Worm (Caenorhabditis elegans) whole organism, L1 larva: ENCODE data around the gene ctsa-2.

Experiments used
- C04F5.9 ChIP-seq: sonication (generic microtip); optimal IDR thresholded peaks from 2 replicates; lab custom pipeline; 2016; ENCODE audit warnings: missing genetic modification characterization, missing compliant biosample characterization
- aha-1 ChIP-seq: fragments of 150-350 bp; optimal IDR thresholded peaks from 2 replicates; lab custom pipeline; 2014; ENCODE audit warnings: missing biosample characterization, missing genetic modification characterization
- aly-2 ChIP-seq: fragments of 150-350 bp; optimal IDR thresholded peaks from 2 replicates; lab custom pipeline; 2014; ENCODE audit warnings: missing biosample characterization, missing genetic modification characterization
- ama-1 ChIP-seq: fragments of 150-350 bp; optimal IDR thresholded peaks from 2 replicates; lab custom pipeline; 2014
- ceh-8 ChIP-seq: fragments of 200-800 bp; sonication (Bioruptor generic); optimal IDR thresholded peaks from 2 replicates; lab custom pipeline; 2018; ENCODE audit warnings: mild to moderate bottlenecking, missing genetic modification characterization, moderate library complexity, missing compliant biosample characterization
- ceh-88 ChIP-seq: fragments of 200-800 bp; sonication (Bioruptor generic); IDR thresholded peaks from 2 replicates; pipeline ENCODE4 v1.3.6; 2022; ENCODE audit warnings: missing genetic modification characterization, missing compliant biosample characterization
- ceh-90 ChIP-seq: sonication (generic microtip); optimal IDR thresholded peaks from 2 replicates; lab custom pipeline; 2016; ENCODE audit warnings: missing genetic modification characterization, missing compliant biosample characterization
- dpl-1 ChIP-seq, 3 experiments: fragments of 150-350 bp in 2 of 3; sonication (generic microtip) in 1 of 3; optimal IDR thresholded peaks; 2 replicates each; lab custom pipeline; 2014 to 2017; ENCODE audit warnings: missing biosample characterization in 3 of 3, missing genetic modification characterization in 3 of 3, missing genetic modification reagents in 3 of 3
- dsc-1 ChIP-seq: sonication (generic microtip); optimal IDR thresholded peaks from 2 replicates; lab custom pipeline; 2016; ENCODE audit warnings: mild to moderate bottlenecking, missing genetic modification characterization, missing compliant biosample characterization
- efl-3 ChIP-seq: fragments of 200-800 bp; sonication (Bioruptor generic); optimal IDR thresholded peaks from 2 replicates; lab custom pipeline; 2018; ENCODE audit warnings: mild to moderate bottlenecking, missing genetic modification characterization, missing compliant biosample characterization
- elt-2 ChIP-seq: sonication (generic microtip); optimal IDR thresholded peaks from 2 replicates; lab custom pipeline; 2016; ENCODE audit warnings: missing genetic modification characterization, mild to moderate bottlenecking, inconsistent platforms, missing compliant biosample characterization, missing genetic modification reagents
- ets-5 ChIP-seq: fragments of 200-800 bp; sonication (Bioruptor generic); IDR thresholded peaks from 2 replicates; pipeline ENCODE4 v1.3.6; 2022; ENCODE audit warnings: missing genetic modification characterization, missing compliant biosample characterization
- fkh-10 ChIP-seq: sonication (generic microtip); optimal IDR thresholded peaks from 2 replicates; lab custom pipeline; 2017; ENCODE audit warnings: missing biosample characterization, missing genetic modification reagents, missing genetic modification characterization
- fkh-4 ChIP-seq: sonication (generic microtip); optimal IDR thresholded peaks from 2 replicates; lab custom pipeline; 2016; ENCODE audit warnings: missing compliant biosample characterization, missing genetic modification characterization, borderline replicate concordance
- grh-1 ChIP-seq: fragments of 200-800 bp; sonication (Bioruptor generic); IDR thresholded peaks from 2 replicates; pipeline ENCODE4 v1.3.6; 2022; ENCODE audit warnings: missing genetic modification reagents, missing genetic modification characterization, missing compliant biosample characterization
- hlh-17 ChIP-seq: fragments of 200-800 bp; sonication (Bioruptor generic); optimal IDR thresholded peaks from 2 replicates; lab custom pipeline; 2018; ENCODE audit warnings: missing genetic modification characterization, mild to moderate bottlenecking, missing compliant biosample characterization, moderate library complexity, borderline replicate concordance
- hlh-4 ChIP-seq: sonication (generic microtip); optimal IDR thresholded peaks from 2 replicates; lab custom pipeline; 2016; ENCODE audit warnings: mild to moderate bottlenecking, missing genetic modification characterization, missing compliant biosample characterization
- hpl-2 ChIP-seq: fragments of 150-350 bp; optimal IDR thresholded peaks from 2 replicates; lab custom pipeline; 2014; ENCODE audit warnings: missing biosample characterization, missing genetic modification reagents, missing genetic modification characterization
- irx-1 ChIP-seq: sonication (generic microtip); optimal IDR thresholded peaks from 2 replicates; lab custom pipeline; 2016; ENCODE audit warnings: missing genetic modification characterization, missing compliant biosample characterization
- isw-1 ChIP-seq: fragments of 200-800 bp; sonication (Bioruptor generic); IDR thresholded peaks from 2 replicates; pipeline ENCODE4 v1.3.6; 2022; ENCODE audit warnings: missing genetic modification characterization, missing compliant biosample characterization
- jun-1 ChIP-seq: fragments of 150-350 bp; optimal IDR thresholded peaks from 2 replicates; lab custom pipeline; 2014; ENCODE audit warnings: missing biosample characterization, missing genetic modification reagents, missing genetic modification characterization
- lin-14 ChIP-seq: fragments of 200-800 bp; sonication (Bioruptor generic); optimal IDR thresholded peaks from 2 replicates; lab custom pipeline; 2018; ENCODE audit warnings: mild to moderate bottlenecking, missing genetic modification characterization, moderate library complexity, missing compliant biosample characterization
- lin-15B ChIP-seq: fragments of 150-350 bp; sonication (generic microtip); optimal IDR thresholded peaks from 3 replicates; lab custom pipeline; 2014; ENCODE audit warnings: missing biosample characterization, missing genetic modification characterization
- lin-39 ChIP-seq: fragments of 150-350 bp; optimal IDR thresholded peaks from 2 replicates; lab custom pipeline; 2014; ENCODE audit warnings: missing biosample characterization, missing genetic modification reagents, missing genetic modification characterization
- lir-3 ChIP-seq: sonication (generic microtip); optimal IDR thresholded peaks from 2 replicates; lab custom pipeline; 2016; ENCODE audit warnings: mild to moderate bottlenecking, missing genetic modification characterization, moderate library complexity, missing compliant biosample characterization; ENCODE audit not compliant: poor library complexity
- lsy-2 ChIP-seq, 2 experiments: fragments of 150-350 bp; optimal IDR thresholded peaks; 2 replicates each; lab custom pipeline; 2014; ENCODE audit warnings: missing biosample characterization in 2 of 2, missing genetic modification characterization in 2 of 2
- mef-2 ChIP-seq: fragments of 150-350 bp; optimal IDR thresholded peaks from 2 replicates; lab custom pipeline; 2014; ENCODE audit warnings: missing biosample characterization, missing genetic modification characterization
- mep-1 ChIP-seq: fragments of 150-350 bp; optimal IDR thresholded peaks from 2 replicates; lab custom pipeline; 2014; ENCODE audit warnings: missing biosample characterization, missing genetic modification characterization
- nhr-11 ChIP-seq: fragments of 150-350 bp; optimal IDR thresholded peaks from 2 replicates; lab custom pipeline; 2014; ENCODE audit warnings: missing biosample characterization, missing genetic modification characterization
- nhr-12 ChIP-seq: sonication (generic microtip); optimal IDR thresholded peaks from 2 replicates; lab custom pipeline; 2017; ENCODE audit warnings: missing biosample characterization, missing genetic modification characterization
- nhr-20 ChIP-seq: sonication (generic microtip); optimal IDR thresholded peaks from 2 replicates; lab custom pipeline; 2016; ENCODE audit warnings: mild to moderate bottlenecking, missing genetic modification characterization, missing compliant biosample characterization
- nhr-237 ChIP-seq: fragments of 150-350 bp; optimal IDR thresholded peaks from 2 replicates; lab custom pipeline; 2014; ENCODE audit warnings: missing biosample characterization, missing genetic modification characterization
- nhr-28 ChIP-seq: fragments of 150-350 bp; optimal IDR thresholded peaks from 2 replicates; lab custom pipeline; 2014; ENCODE audit warnings: missing biosample characterization, missing genetic modification characterization
- nhr-76 ChIP-seq: sonication (generic microtip); optimal IDR thresholded peaks from 2 replicates; lab custom pipeline; 2017; ENCODE audit warnings: missing biosample characterization, missing genetic modification characterization
- nhr-77 ChIP-seq: fragments of 150-350 bp; optimal IDR thresholded peaks from 2 replicates; lab custom pipeline; 2014; ENCODE audit warnings: missing biosample characterization, missing genetic modification characterization
- nhr-90 ChIP-seq: sonication (generic microtip); optimal IDR thresholded peaks from 2 replicates; lab custom pipeline; 2016; ENCODE audit warnings: mild to moderate bottlenecking, missing genetic modification characterization, missing compliant biosample characterization; ENCODE audit not compliant: poor library complexity
- pag-3 ChIP-seq: sonication (generic microtip); optimal IDR thresholded peaks from 2 replicates; lab custom pipeline; 2017; ENCODE audit warnings: missing genetic modification characterization, mild to moderate bottlenecking, missing compliant biosample characterization, antibody characterized with exemption, borderline replicate concordance; ENCODE audit not compliant: insufficient read depth
- pax-3 ChIP-seq: fragments of 200-800 bp; sonication (Bioruptor generic); optimal IDR thresholded peaks from 2 replicates; lab custom pipeline; 2018; ENCODE audit warnings: mild to moderate bottlenecking, missing genetic modification characterization, moderate library complexity, missing compliant biosample characterization
- skn-1 ChIP-seq: fragments of 150-350 bp; optimal IDR thresholded peaks from 2 replicates; lab custom pipeline; 2014; ENCODE audit warnings: missing biosample characterization, missing genetic modification characterization
- sox-4 ChIP-seq: sonication (generic microtip); optimal IDR thresholded peaks from 2 replicates; lab custom pipeline; 2016; ENCODE audit warnings: missing genetic modification characterization, missing compliant biosample characterization
- tbx-2 ChIP-seq: sonication (generic microtip); optimal IDR thresholded peaks from 2 replicates; lab custom pipeline; 2016; ENCODE audit warnings: missing genetic modification characterization, missing compliant biosample characterization
- unc-30 ChIP-seq: sonication (generic microtip); optimal IDR thresholded peaks from 2 replicates; lab custom pipeline; 2017; ENCODE audit warnings: missing biosample characterization, missing genetic modification characterization
- unc-62 ChIP-seq: fragments of 150-350 bp; optimal IDR thresholded peaks from 2 replicates; lab custom pipeline; 2014; ENCODE audit warnings: missing biosample characterization, missing genetic modification reagents, missing genetic modification characterization
- unc-86 ChIP-seq: sonication (generic microtip); optimal IDR thresholded peaks from 2 replicates; lab custom pipeline; 2016; ENCODE audit warnings: missing genetic modification characterization, missing compliant biosample characterization
- zip-4 ChIP-seq: fragments of 200-800 bp; sonication (Bioruptor generic); optimal IDR thresholded peaks from 2 replicates; lab custom pipeline; 2018; ENCODE audit warnings: mild to moderate bottlenecking, missing genetic modification characterization, moderate library complexity, missing compliant biosample characterization
- ztf-11 ChIP-seq, 2 experiments: sonication (generic microtip); optimal IDR thresholded peaks; 2 replicates each; lab custom pipeline; 2016 to 2017; ENCODE audit warnings: missing genetic modification characterization in 2 of 2, missing biosample characterization in 1 of 2, missing compliant biosample characterization in 1 of 2

ctsa-2 gene

DNA sequence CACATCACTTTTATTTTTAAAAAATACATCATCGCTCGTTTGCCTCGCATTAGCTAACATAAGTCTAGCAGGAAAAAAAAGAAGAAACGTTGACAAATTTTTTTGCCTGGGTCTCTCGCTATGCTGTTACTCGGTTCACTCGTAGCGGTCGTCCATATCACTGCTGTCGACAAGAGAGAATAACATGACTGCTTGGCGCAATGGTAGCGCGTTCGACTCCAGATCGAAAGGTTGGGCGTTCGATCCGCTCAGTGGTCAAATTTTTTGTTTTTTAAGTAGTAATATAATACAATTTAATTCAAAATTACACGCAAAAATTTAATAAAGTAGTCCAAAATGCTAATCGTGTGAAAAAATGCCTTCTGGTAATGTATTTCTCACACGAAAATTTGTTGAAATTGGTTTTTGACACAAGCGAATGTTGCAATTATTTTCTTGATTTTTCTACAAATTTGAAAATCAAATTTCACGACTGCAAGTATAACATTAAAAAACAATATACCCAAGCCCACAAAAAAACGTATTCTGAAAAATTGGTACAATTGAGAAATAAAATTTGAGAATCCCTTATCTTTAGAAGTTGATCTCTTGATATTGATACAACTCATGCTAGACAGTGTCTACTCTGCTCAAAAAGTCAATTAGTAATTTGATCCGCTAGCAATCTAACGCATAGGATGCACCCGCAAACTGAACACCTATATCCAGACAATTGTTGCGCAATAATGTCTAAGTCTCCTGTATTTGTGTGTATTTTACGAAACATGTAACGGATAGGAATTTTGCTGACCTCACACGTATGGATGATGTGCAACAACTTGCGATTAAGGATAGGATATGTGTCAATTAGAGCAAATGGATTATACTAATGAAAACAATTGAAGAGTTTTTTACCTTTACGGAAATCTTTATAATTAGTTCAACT, 59.0 kb downstream of the ctsa-2 start (continued):
- TF ChIP-seq lin-14 (GFP tag; lab: Kevin White, UChicago) (peak; percentile 63), ceh-88 (no peak), mef-2 (tag; lab: Kevin White, UChicago) (no peak), C04F5.9 (tag; lab: Kevin White, UChicago) (no peak), ceh-90 (no peak), hpl-2 (GFP tag; lab: Kevin White, UChicago) (no peak), ceh-8 (no peak), unc-30 (tag; lab: Kevin White, UChicago) (no peak), nhr-77 (peak; percentile 41), hlh-4 (no peak), sox-4 (tag; lab: Kevin White, UChicago) (peak; percentile 21), nhr-237 (no peak), nhr-76 (tag; lab: Kevin White, UChicago) (no peak), jun-1 (tag; lab: Kevin White, UChicago) (no peak), nhr-20 (tag; lab: Kevin White, UChicago) (peak; percentile 69), irx-1 (tag; lab: Kevin White, UChicago) (peak; percentile 49), isw-1 (no peak), tbx-2 (peak; percentile 41), lsy-2 (tag; optimal IDR thresholded peaks at IDR 0.05; lab: Kevin White, UChicago) (peak; percentile 24 to 51), aly-2 (tag; lab: Kevin White, UChicago) (no peak), aha-1 (tag; lab: Kevin White, UChicago) (no peak), ztf-11 (tag; optimal IDR thresholded peaks at IDR 0.05; lab: Kevin White, UChicago) (no peak), nhr-90 (peak; percentile 59), lir-3 (tag; lab: Kevin White, UChicago) (peak; percentile 46), unc-62 (GFP tag; lab: Kevin White, UChicago) (no peak), nhr-28 (tag; lab: Kevin White, UChicago) (no peak), ama-1 (no peak), fkh-10 (peak; percentile 28), pag-3 (tag; lab: Kevin White, UChicago) (no peak), ets-5 (no peak), nhr-12 (no peak), lin-39 (tag; lab: Kevin White, UChicago) (no peak), pax-3 (tag; lab: Kevin White, UChicago) (no peak), fkh-4 (tag; lab: Kevin White, UChicago) (no peak), mep-1 (tag; lab: Kevin White, UChicago) (peak; percentile 46), zip-4 (GFP tag; lab: Kevin White, UChicago) (no peak), dpl-1 (GFP tag; optimal IDR thresholded peaks at IDR 0.05; lab: Kevin White, UChicago) (peak in 1 of 3 experiments; percentile 1), elt-2 (tag; lab: Kevin White, UChicago) (no peak), efl-3 (GFP tag; lab: Kevin White, UChicago) (no peak), grh-1 (GFP tag; lab: Robert Waterston, UW) (no peak), lin-15B (tag; lab: Kevin White, UChicago) (no peak), unc-86 (tag; lab: Kevin White, UChicago) (peak; percentile 20), dsc-1 (tag; lab: Kevin White, UChicago) (peak; percentile 78), skn-1 (peak; percentile 35), nhr-11 (no peak), hlh-17 (GFP tag; lab: Kevin White, UChicago) (no peak)
